Worm (Caenorhabditis elegans): Measurements from ENCODE around the gene parg-2.

- no peak for TF ChIP-seq F23B12.7 (tag; optimal IDR thresholded peaks at IDR 0.05; ENCODE audit: insufficient read depth)
- no peak for TF ChIP-seq zim-3 (tag; optimal IDR thresholded peaks at IDR 0.05)
- TF ChIP-seq B0019.2 (GFP tag; conservative IDR thresholded peaks at IDR 0.05) = no peak
- no peak for TF ChIP-seq efl-1 (GFP tag; optimal IDR thresholded peaks at IDR 0.05)
- TF ChIP-seq ama-1 (optimal IDR thresholded peaks at IDR 0.05) = no peak
- TF ChIP-seq ama-1 (GFP tag; optimal IDR thresholded peaks at IDR 0.05) = no peak
- no peak for TF ChIP-seq attf-3 (GFP tag; conservative IDR thresholded peaks at IDR 0.05)
- TF ChIP-seq F37B4.10 (GFP tag; IDR thresholded peaks at IDR 0.05) = no peak
- TF ChIP-seq unc-62 (GFP tag; optimal IDR thresholded peaks at IDR 0.05) = no peak
- no peak for TF ChIP-seq T26A5.8 (tag; optimal IDR thresholded peaks at IDR 0.05)
Measured at ce11 chrIV:8757729-8758128, 42.8 kb upstream of the parg-2 start.
